Fruit fly (Drosophila melanogaster): Measurements from ENCODE around the gene CG2865.

Gene CG2865

DNA sequence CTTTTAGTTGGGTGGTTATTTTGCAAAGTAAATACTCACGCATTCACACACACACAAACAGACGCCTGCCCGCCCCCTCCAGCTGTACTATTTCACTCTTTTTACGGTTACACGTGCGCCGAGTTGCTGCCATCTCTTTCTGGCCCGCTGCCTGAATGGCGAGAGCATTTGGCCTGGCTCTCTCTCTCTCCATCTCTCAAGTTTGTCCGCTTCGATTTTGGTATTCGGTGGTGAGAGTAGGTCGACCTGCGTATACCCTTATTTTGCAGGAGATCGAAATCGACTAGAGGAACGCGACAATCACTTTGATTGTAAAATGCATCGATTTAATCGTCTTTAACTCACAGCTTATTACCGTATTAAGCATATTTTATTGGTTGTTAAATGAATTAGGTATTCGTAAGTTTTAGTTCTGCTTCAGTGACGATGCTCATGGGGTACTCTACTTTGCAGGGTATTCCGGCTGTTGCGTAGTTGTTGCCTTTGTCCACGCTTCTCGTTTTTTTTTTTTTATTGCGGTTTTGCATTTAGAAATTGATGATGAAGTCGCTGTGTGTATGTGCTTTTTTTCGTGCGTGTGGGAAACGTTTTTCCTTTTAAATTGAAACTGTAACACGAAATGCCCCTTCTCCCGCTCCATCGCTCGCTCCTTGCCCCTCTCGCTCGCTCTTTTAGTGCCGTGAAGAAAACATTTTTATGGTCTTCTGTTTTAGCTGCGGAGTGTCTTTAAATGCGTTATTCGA, 10.7 kb upstream of the CG2865 start:
- TF ChIP-seq EcR (GFP tag; optimal IDR thresholded peaks at IDR 0.05) (no peak), Dll (optimal IDR thresholded peaks at IDR 0.05) (peak; percentile 80)

dm6 chrX:2302875-2303274, 9.7 kb upstream of the CG2865 start:
- TF ChIP-seq usp (GFP tag; optimal IDR thresholded peaks at IDR 0.05) (no peak), CG8478 (optimal IDR thresholded peaks at IDR 0.05) (no peak), psq (optimal IDR thresholded peaks at IDR 0.05) (no peak), Dll (optimal IDR thresholded peaks at IDR 0.05) (no peak), EcR (GFP tag; optimal IDR thresholded peaks at IDR 0.05) (no peak), pan (optimal IDR thresholded peaks at IDR 0.05) (no peak)

DNA sequence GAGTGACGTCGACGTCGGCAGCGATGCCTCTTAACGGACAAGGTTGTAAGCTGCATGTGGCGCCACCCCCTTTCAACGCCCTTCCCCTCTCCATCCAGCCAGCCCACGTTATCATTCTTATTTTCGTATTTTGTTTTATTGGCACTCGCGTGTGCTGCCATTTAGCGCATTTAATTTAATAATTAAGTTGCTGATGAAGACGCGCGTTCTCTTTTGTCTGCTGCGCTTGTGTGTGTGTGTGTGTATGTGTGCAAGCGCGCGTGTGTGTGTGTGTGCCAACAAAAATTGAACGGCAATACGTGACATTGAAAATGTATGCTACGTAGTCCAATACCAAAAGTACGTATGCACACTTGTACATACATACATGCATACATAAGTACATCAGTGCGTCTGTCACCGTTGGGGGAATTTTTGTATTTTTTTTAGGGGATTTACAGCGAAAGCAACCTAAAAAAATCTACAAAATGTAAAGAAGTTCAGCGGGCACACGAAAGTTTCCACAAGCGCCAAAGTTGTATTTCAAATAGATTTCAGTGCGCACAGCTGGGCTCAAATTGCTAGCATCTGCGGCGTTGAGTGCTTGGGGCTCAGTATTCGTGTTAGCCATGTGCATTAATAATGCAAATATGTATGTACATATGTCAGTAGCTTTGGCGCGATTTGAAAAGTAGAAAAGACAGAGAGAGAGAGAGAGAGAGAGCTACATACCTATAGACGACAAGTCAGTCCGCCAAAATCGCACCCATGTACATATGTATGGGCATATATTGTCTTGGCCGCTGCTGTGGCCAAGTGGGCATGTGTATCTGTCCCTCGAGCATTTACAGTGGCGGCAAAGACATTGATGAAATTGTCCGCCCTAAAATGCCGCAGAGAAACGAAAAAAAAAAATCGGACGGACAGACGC, 8.7 kb upstream of the CG2865 start:
- TF ChIP-seq Dll (optimal IDR thresholded peaks at IDR 0.05), result no peak
- no peak for TF ChIP-seq psq (optimal IDR thresholded peaks at IDR 0.05)
- TF ChIP-seq CG8478 (optimal IDR thresholded peaks at IDR 0.05), result no peak
- no peak for TF ChIP-seq EcR (GFP tag; optimal IDR thresholded peaks at IDR 0.05)
- no peak for TF ChIP-seq usp (GFP tag; optimal IDR thresholded peaks at IDR 0.05)
- no peak for TF ChIP-seq pan (optimal IDR thresholded peaks at IDR 0.05)

DNA sequence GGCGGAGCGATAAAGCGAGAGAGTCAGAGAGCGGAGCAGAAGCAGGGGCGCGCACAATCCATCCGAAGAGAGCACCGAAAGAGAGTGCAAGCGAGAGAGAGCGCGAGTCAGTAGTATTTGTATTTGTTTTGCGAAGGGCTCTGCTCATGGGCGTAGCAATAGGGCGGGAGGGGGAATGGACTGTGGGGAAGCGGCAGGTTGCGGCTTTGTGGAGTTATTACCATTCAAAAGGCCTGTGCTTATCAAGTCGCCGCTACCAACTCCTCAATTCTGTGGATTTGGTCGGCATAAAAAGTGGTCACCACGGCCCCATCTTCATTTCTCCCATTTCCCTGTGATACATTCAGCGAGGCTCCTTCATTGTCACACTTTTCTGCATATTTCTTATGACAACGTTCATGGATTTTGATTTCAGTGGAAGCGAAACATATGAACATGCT, 7.9 kb upstream of the CG2865 start:
- TF ChIP-seq Dll (optimal IDR thresholded peaks at IDR 0.05), result peak; percentile 94
- no peak for TF ChIP-seq EcR (GFP tag; optimal IDR thresholded peaks at IDR 0.05)
- TF ChIP-seq pan (optimal IDR thresholded peaks at IDR 0.05), result no peak

DNA sequence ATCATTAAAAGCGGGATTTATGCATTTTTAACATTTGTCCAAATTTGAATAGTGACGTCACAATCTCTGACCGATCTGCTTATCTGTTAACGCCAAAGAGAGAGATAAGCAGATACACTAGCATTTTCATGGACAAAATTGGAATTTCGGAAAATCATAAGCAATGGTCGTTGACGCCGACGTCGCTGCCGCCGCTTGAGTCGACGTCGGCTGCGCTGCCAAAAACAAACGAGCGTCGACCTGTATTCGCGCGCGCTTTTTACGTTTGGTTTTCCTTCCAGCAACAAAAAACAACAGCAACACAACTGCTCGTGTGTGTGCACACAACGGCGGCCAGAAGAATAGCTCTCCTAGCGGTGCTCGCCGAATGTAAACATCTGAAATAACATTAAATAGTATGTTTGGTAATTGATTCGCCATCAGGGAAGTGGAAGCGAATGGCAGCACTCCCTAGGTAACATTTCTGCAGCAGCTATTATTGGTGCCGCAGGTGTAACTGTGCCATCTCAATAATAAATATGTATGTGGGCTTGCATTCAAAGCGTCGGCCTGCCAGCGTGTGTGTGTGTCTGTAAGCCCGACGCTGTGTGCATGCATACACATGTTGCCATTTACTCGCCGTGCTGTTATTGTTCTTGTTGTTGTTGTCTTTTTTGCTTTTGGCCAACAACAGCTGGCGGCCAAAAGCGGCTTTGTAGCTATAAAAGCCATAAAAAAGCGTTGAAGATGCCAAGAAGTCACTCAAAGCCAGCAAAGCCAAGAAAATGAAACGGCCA, 7.3 kb upstream of the CG2865 start:
- no peak for TF ChIP-seq psq (optimal IDR thresholded peaks at IDR 0.05)
- TF ChIP-seq CG8478 (optimal IDR thresholded peaks at IDR 0.05), result no peak
- no peak for TF ChIP-seq Dll (optimal IDR thresholded peaks at IDR 0.05)

- no peak for TF ChIP-seq usp (GFP tag; optimal IDR thresholded peaks at IDR 0.05)
- no peak for TF ChIP-seq psq (optimal IDR thresholded peaks at IDR 0.05)
- no peak for TF ChIP-seq Dll (optimal IDR thresholded peaks at IDR 0.05)
- no peak for TF ChIP-seq EcR (GFP tag; optimal IDR thresholded peaks at IDR 0.05)
- TF ChIP-seq pan (optimal IDR thresholded peaks at IDR 0.05), result no peak
- TF ChIP-seq CG8478 (optimal IDR thresholded peaks at IDR 0.05), result no peak
Measured at dm6 chrX:2298708-2299370, 5.6 kb upstream of the CG2865 start.

- TF ChIP-seq pan (optimal IDR thresholded peaks at IDR 0.05) (no peak), EcR (GFP tag; optimal IDR thresholded peaks at IDR 0.05) (no peak), usp (GFP tag; optimal IDR thresholded peaks at IDR 0.05) (no peak), psq (optimal IDR thresholded peaks at IDR 0.05) (no peak), CG8478 (optimal IDR thresholded peaks at IDR 0.05) (no peak), Dll (optimal IDR thresholded peaks at IDR 0.05) (peak; percentile 75)
Measured at dm6 chrX:2297428-2298200, 4.4 kb upstream of the CG2865 start.

dm6 chrX:2296230-2297044, 3.2 kb upstream of the CG2865 start:
- TF ChIP-seq EcR (GFP tag; optimal IDR thresholded peaks at IDR 0.05) (peak; percentile 21 to 66), psq (optimal IDR thresholded peaks at IDR 0.05) (no peak), Dll (optimal IDR thresholded peaks at IDR 0.05) (no peak), pan (optimal IDR thresholded peaks at IDR 0.05) (no peak), usp (GFP tag; optimal IDR thresholded peaks at IDR 0.05) (no peak)

DNA sequence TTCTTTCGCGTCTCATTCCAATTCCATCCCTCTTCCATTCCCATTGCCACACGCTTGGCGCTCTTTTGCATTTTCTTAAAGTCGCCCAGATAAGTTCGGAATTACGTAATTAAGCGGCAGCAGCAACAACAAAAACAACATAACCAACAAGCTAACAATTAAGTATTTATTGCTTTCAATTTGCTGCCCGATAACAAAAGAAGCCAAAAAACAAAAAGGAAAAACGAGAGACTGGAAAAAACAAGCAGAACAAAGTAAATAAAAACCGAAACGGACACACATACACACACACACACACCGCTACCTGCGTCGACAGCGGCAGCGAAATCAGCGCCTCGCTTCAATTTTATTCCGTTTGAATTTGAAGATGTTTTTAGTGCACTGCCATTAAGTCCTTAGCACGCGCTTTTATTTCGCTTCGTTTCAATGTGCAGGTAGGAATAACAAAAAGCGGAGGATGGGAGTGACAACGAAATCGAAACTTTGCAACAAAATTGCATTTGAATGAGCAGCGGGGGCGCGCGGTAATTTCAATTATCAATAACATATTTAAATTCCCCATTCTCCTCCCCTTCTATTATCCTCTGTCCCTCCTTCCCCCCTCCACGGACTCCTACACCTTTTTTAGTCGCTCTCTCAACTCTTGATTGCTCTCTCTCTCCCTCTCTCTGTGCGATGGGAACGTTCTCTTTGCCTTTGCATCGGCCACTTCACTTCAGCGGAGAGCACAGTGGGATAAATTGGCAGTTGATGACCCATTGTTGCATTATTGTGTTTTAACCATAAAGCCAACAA, 2.4 kb upstream of the CG2865 start, which contains the start of gene Raf:
Gene Raf, plus strand, starts transcription at position 32 of the 795 bp plus-strand sequence.
- TF ChIP-seq CG8478 (optimal IDR thresholded peaks at IDR 0.05) (no peak), Dll (optimal IDR thresholded peaks at IDR 0.05) (peak; percentile 77), EcR (GFP tag; optimal IDR thresholded peaks at IDR 0.05) (no peak)
